Fruit fly (Drosophila melanogaster) S2 (cell line): ENCODE results near the gene CG14969.

ENCODE experiments used
- CG8478 ChIP-seq: fragments of >200 bp; optimal IDR thresholded peaks from 2 replicates; lab custom pipeline; 2018
- CTCF ChIP-seq, 2 experiments: fragments of >200 bp; optimal IDR thresholded peaks; 2 replicates each; lab custom pipeline; 2018

DNA sequence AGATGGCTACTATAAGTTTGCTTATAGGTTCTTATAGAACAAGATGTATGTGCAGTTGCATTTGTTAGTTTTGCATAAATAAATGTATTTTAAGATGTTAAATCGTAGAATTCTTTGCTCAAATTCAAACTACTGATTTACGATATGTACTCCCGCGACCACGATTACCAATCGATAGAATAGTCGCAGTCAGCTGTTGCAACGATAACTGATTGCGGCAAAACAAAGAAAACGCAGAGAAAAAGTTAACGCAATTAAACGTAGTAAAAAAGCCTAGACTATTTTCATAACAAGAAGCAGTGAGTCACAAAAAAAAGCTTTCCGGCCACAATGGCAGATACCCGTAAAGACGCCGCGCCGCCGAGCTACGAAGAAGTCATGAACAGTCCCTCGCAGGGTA is 41.8 kb upstream of the CG14969 start, which contains the start of gene CG12012:
- TF ChIP-seq CG8478 (no peak), CTCF (optimal IDR thresholded peaks at IDR 0.05; lab: Kevin White, UChicago) (no peak)
